Fruit fly (Drosophila melanogaster) whole organism, embryonic: ENCODE measurements around the gene ecd.

Source experiments
- Atf6 ChIP-seq: fragments of 200-800 bp; sonication (Bioruptor generic); IDR thresholded peaks from 2 replicates; pipeline ENCODE4 v1.3.6; 2022; ENCODE audit warnings: missing biosample characterization, missing genetic modification characterization
- CG1024 ChIP-seq: fragments of 200-800 bp; sonication (Bioruptor generic); IDR thresholded peaks from 2 replicates; pipeline ENCODE4 v1.3.6; 2022; ENCODE audit warnings: missing biosample characterization, missing genetic modification characterization
- CG11398 ChIP-seq: fragments of 200-800 bp; sonication (Bioruptor generic); optimal IDR thresholded peaks from 2 replicates; lab custom pipeline; 2016; ENCODE audit warnings: missing biosample characterization, missing genetic modification characterization
- CG11456 ChIP-seq: fragments of 200-800 bp; sonication (Bioruptor generic); IDR thresholded peaks from 3 replicates; pipeline ENCODE4 v1.3.6; 2022; ENCODE audit warnings: missing biosample characterization, missing genetic modification characterization
- CG1792 ChIP-seq: fragments of 200-800 bp; sonication (Bioruptor generic); optimal IDR thresholded peaks from 2 replicates; lab custom pipeline; 2016; ENCODE audit warnings: missing biosample characterization, missing genetic modification characterization
- CG34422 ChIP-seq: fragments of 200-800 bp; sonication (Bioruptor generic); IDR thresholded peaks from 3 replicates; pipeline ENCODE4 v1.3.6; 2022; ENCODE audit warnings: missing biosample characterization, missing genetic modification characterization
- CG4328 ChIP-seq: fragments of 200-800 bp; sonication (Bioruptor generic); optimal IDR thresholded peaks from 3 replicates; lab custom pipeline; 2017; ENCODE audit warnings: missing biosample characterization, missing genetic modification reagents, missing genetic modification characterization
- gfzf ChIP-seq: fragments of 200-800 bp; sonication (Bioruptor generic); optimal IDR thresholded peaks from 2 replicates; lab custom pipeline; 2016; ENCODE audit warnings: missing biosample characterization, mild to moderate bottlenecking, missing genetic modification characterization, moderate library complexity
- jing ChIP-seq: fragments of 200-800 bp; sonication (Bioruptor generic); optimal IDR thresholded peaks from 2 replicates; lab custom pipeline; 2018; ENCODE audit warnings: missing biosample characterization, mild to moderate bottlenecking, missing genetic modification characterization
- odd ChIP-seq: fragments of 200-800 bp; sonication (Bioruptor generic); optimal IDR thresholded peaks from 2 replicates; lab custom pipeline; 2017; ENCODE audit warnings: missing biosample characterization, mild to moderate bottlenecking, missing genetic modification characterization
- zen2 ChIP-seq: fragments of 200-800 bp; sonication (Bioruptor generic); IDR thresholded peaks from 3 replicates; pipeline ENCODE4 v1.3.6; 2022; ENCODE audit warnings: missing biosample characterization, missing genetic modification characterization; ENCODE audit not compliant: partially characterized antibody

- no peak for TF ChIP-seq Atf6 (GFP tag; lab: Robert Waterston, UW)
- TF ChIP-seq jing (GFP tag; lab: Kevin White, UChicago): no peak
- TF ChIP-seq odd (GFP tag; lab: Kevin White, UChicago): no peak
- TF ChIP-seq gfzf: no peak
- no peak for TF ChIP-seq CG11456 (GFP tag; lab: Robert Waterston, UW)
- no peak for TF ChIP-seq CG11398
- TF ChIP-seq CG1024 (GFP tag; lab: Robert Waterston, UW): no peak
- no peak for TF ChIP-seq CG34422 (GFP tag; lab: Robert Waterston, UW)
- no peak for TF ChIP-seq zen2
- no peak for TF ChIP-seq CG1792 (GFP tag; lab: Kevin White, UChicago)
- TF ChIP-seq CG4328 (GFP tag; lab: Kevin White, UChicago): no peak
Measured at dm6 chr3L:2261282-2261681, 4.4 kb downstream of the ecd start.
